Comparison of ENCODE assay signal across 2 worm cellular contexts in genomic region chrV:14742898-14743297, ce11.
TF ChIP-seq lines count a peak whose summit lies in the region.

No protein-coding gene starts in this region.

TF ChIP-seq in whole organism, L4 larva, 104 proteins besides CTCF, POLR2A, EP300 and RAD21:
- peak; percentile 70 for TF ChIP-seq set-16 (GFP tag; IDR thresholded peaks at IDR 0.05; lab: Robert Waterston, UW)

TF ChIP-seq in whole organism, young adult, 124 proteins besides CTCF, POLR2A, EP300 and RAD21:
- peak; percentile 78; the same call in 1 of the 2 replicates for TF ChIP-seq egrh-3 (GFP tag; IDR thresholded peaks at IDR 0.05; lab: Robert Waterston, UW)
